Fruit fly (Drosophila melanogaster): ENCODE results near the gene lush.

DNA sequence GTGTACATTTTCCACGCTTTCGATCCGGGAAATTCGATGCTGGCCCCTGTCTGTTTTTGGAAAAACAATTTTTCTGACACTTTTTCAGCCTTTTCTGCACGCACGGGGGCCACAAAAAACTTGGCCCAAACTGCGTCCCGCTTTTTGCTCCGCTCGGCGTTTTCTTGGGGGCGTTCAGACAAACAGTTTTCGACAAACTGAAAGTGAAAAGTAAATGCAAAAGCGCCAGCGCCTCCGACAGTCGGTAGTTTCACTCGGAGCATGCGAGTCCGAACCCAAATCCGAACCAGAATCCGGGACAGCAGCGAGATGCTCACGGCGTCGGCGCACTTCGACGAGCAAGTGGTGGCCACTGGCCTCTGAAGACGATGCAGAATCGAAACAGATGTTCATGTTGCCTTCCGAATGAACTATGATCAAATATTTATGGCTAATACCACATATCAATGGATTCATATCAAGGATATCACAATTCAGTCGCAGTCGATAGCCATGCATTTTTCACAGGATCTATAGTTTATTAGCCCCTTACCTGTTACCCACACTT is 21.4 kb downstream of the lush start, which contains the start of gene Shal:
- TF ChIP-seq Crg-1 (GFP tag; optimal IDR thresholded peaks at IDR 0.05) (no peak), CG11617 (GFP tag; optimal IDR thresholded peaks at IDR 0.05) (no peak), bab1 (GFP tag; optimal IDR thresholded peaks at IDR 0.05) (no peak), tj (GFP tag; optimal IDR thresholded peaks at IDR 0.05) (no peak), ovo (GFP tag; optimal IDR thresholded peaks at IDR 0.05) (no peak), cnc (optimal IDR thresholded peaks at IDR 0.05) (no peak), kay (GFP tag; ENCODE audit: borderline replicate concordance) (no peak), Hr96 (GFP tag; optimal IDR thresholded peaks at IDR 0.05) (no peak), CG14711 (tag; optimal IDR thresholded peaks at IDR 0.05) (no peak), Clk (GFP tag; optimal IDR thresholded peaks at IDR 0.05) (no peak), Mnt (GFP tag; optimal IDR thresholded peaks at IDR 0.05) (no peak), cic (GFP tag; optimal IDR thresholded peaks at IDR 0.05) (no peak), CG5204 (GFP tag; optimal IDR thresholded peaks at IDR 0.05) (no peak), CG33017 (tag; optimal IDR thresholded peaks at IDR 0.05) (no peak)
